Worm (Caenorhabditis elegans) whole organism, mixed stage, embryonic: ENCODE results near the gene C27D6.3.

Source experiments
- M03D4.4 ChIP-seq: sonication (generic microtip); optimal IDR thresholded peaks from 2 replicates; lab custom pipeline; 2017; ENCODE audit warnings: mild to moderate bottlenecking, missing genetic modification characterization, missing compliant biosample characterization
- lin-32 ChIP-seq: fragments of 200-800 bp; sonication (Bioruptor generic); optimal IDR thresholded peaks from 2 replicates; lab custom pipeline; 2018; ENCODE audit warnings: mild to moderate bottlenecking, missing genetic modification characterization, missing compliant biosample characterization
- lsy-2 ChIP-seq: fragments of 150-350 bp; optimal IDR thresholded peaks from 2 replicates; lab custom pipeline; 2014; ENCODE audit warnings: missing biosample characterization, missing genetic modification characterization
- nhr-12 ChIP-seq: fragments of 150-350 bp; optimal IDR thresholded peaks from 2 replicates; lab custom pipeline; 2014; ENCODE audit warnings: missing biosample characterization, missing genetic modification characterization
- nhr-28 ChIP-seq: fragments of 150-350 bp; optimal IDR thresholded peaks from 2 replicates; lab custom pipeline; 2014; ENCODE audit warnings: missing biosample characterization, missing genetic modification characterization
- unc-62 ChIP-seq: fragments of 150-350 bp; optimal IDR thresholded peaks from 2 replicates; lab custom pipeline; 2014; ENCODE audit warnings: missing biosample characterization, missing genetic modification reagents, missing genetic modification characterization
- zip-8 ChIP-seq: fragments of 150-350 bp; optimal IDR thresholded peaks from 2 replicates; lab custom pipeline; 2014; ENCODE audit warnings: missing biosample characterization, missing genetic modification characterization

DNA sequence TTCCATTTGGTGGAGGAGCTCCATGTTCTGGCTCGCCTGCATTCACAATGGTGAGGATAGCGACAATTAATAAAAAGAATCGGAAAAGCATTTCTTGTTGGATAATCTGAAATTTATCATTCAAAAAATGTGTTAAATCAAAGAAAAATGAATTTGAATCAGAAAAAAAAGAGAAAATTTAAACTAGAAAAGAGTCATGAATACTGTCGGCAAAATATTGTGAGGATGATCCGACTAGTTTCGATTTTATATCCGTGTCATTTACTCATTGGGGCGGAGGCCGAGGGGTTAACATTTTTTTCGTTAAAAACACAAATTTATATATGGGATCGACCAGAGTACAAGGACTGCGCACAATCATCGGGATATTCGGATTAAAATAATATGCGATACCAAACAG, 3.6 kb upstream of the C27D6.3 start, which contains the start of gene C27D6.12:
- TF ChIP-seq nhr-28, result no peak
- no peak for TF ChIP-seq lin-32 (GFP tag; lab: Kevin White, UChicago)
- TF ChIP-seq unc-62, result no peak
- no peak for TF ChIP-seq lsy-2
- no peak for TF ChIP-seq M03D4.4 (tag; lab: Kevin White, UChicago)
- TF ChIP-seq nhr-12 (tag; lab: Kevin White, UChicago), result no peak
- no peak for TF ChIP-seq zip-8 (tag; lab: Kevin White, UChicago)
